Worm (Caenorhabditis elegans): Measurements from ENCODE around the gene ptr-25.

ce11 chrIII:10518884-10519283, 31.0 kb downstream of the ptr-25 start:
- TF ChIP-seq him-1 (tag; optimal IDR thresholded peaks at IDR 0.05) (no peak), W03F9.2 (tag; optimal IDR thresholded peaks at IDR 0.05) (no peak), dao-5 (tag; optimal IDR thresholded peaks at IDR 0.05) (no peak)

Measured in whole organism, L4/young adult.